Worm (Caenorhabditis elegans) whole organism, L4 larva: ENCODE data around the gene T10G3.1.

ENCODE experiments used
- T20F7.1 ChIP-seq: fragments of 200-800 bp; sonication (Bioruptor generic); optimal IDR thresholded peaks from 2 replicates; lab custom pipeline; 2018; ENCODE audit warnings: mild to moderate bottlenecking, missing genetic modification characterization, missing compliant biosample characterization
- T26A8.4 ChIP-seq: fragments of 200-800 bp; sonication (Bioruptor generic); IDR thresholded peaks from 2 replicates; pipeline ENCODE4 v1.3.6; 2022; ENCODE audit warnings: missing genetic modification characterization, missing compliant biosample characterization
- Y48G9A.11 ChIP-seq: fragments of 200-800 bp; sonication (Bioruptor generic); IDR thresholded peaks from 2 replicates; pipeline ENCODE4 v1.3.6; 2022; ENCODE audit warnings: missing genetic modification reagents, missing genetic modification characterization, missing compliant biosample characterization
- Y5F2A.4 ChIP-seq: fragments of 200-800 bp; sonication (Bioruptor generic); optimal IDR thresholded peaks from 2 replicates; lab custom pipeline; 2018; ENCODE audit warnings: mild to moderate bottlenecking, missing genetic modification characterization, missing compliant biosample characterization
- ceh-28 ChIP-seq: fragments of 150-350 bp; optimal IDR thresholded peaks from 2 replicates; lab custom pipeline; 2014; ENCODE audit warnings: missing biosample characterization, missing genetic modification reagents, missing genetic modification characterization
- cey-2 ChIP-seq: sonication (generic microtip); optimal IDR thresholded peaks from 3 replicates; lab custom pipeline; 2017; ENCODE audit warnings: missing genetic modification characterization, mild to moderate bottlenecking, missing compliant biosample characterization, antibody characterized with exemption, borderline replicate concordance; ENCODE audit not compliant: insufficient read depth
- ctbp-1 ChIP-seq: fragments of 200-800 bp; sonication (Bioruptor generic); IDR thresholded peaks from 2 replicates; pipeline ENCODE4 v1.3.6; 2022; ENCODE audit warnings: missing genetic modification reagents, missing genetic modification characterization, missing compliant biosample characterization
- daf-16 ChIP-seq, 3 experiments: sonication (generic microtip); optimal IDR thresholded peaks; 2 replicates each; lab custom pipeline; 2016 to 2017; ENCODE audit warnings: missing genetic modification characterization in 3 of 3, missing genetic modification reagents in 3 of 3, mild to moderate bottlenecking in 2 of 3, missing compliant biosample characterization in 2 of 3, missing biosample characterization in 1 of 3, moderate library complexity in 1 of 3
- daf-8 ChIP-seq: fragments of 200-800 bp; sonication (Bioruptor generic); IDR thresholded peaks from 2 replicates; pipeline ENCODE4 v1.3.6; 2022; ENCODE audit warnings: missing genetic modification characterization, missing compliant biosample characterization
- dpl-1 ChIP-seq: fragments of 150-350 bp; optimal IDR thresholded peaks from 2 replicates; lab custom pipeline; 2014; ENCODE audit warnings: missing biosample characterization, missing genetic modification reagents, missing genetic modification characterization
- duxl-1 ChIP-seq: sonication (generic microtip); optimal IDR thresholded peaks from 2 replicates; lab custom pipeline; 2016; ENCODE audit warnings: mild to moderate bottlenecking, missing genetic modification characterization, moderate library complexity, missing compliant biosample characterization; ENCODE audit not compliant: poor library complexity
- dve-1 ChIP-seq: sonication (generic microtip); optimal IDR thresholded peaks from 2 replicates; lab custom pipeline; 2017; ENCODE audit warnings: antibody characterized with exemption, mild to moderate bottlenecking, missing genetic modification characterization, missing compliant biosample characterization; ENCODE audit not compliant: insufficient read depth
- egl-27 ChIP-seq: sonication (generic microtip); optimal IDR thresholded peaks from 3 replicates; lab custom pipeline; 2017; ENCODE audit warnings: missing biosample characterization, missing genetic modification reagents, missing genetic modification characterization
- egl-43 ChIP-seq: fragments of 200-800 bp; sonication (Bioruptor generic); IDR thresholded peaks from 2 replicates; pipeline ENCODE4 v1.3.6; 2022; ENCODE audit warnings: missing genetic modification reagents, missing genetic modification characterization, missing compliant biosample characterization
- fos-1 ChIP-seq: fragments of 150-350 bp; optimal IDR thresholded peaks from 2 replicates; lab custom pipeline; 2014; ENCODE audit warnings: missing biosample characterization, missing genetic modification characterization
- jun-1 ChIP-seq: fragments of 150-350 bp; optimal IDR thresholded peaks from 2 replicates; lab custom pipeline; 2014; ENCODE audit warnings: missing biosample characterization, missing genetic modification reagents, missing genetic modification characterization
- lin-13 ChIP-seq: fragments of 150-350 bp; optimal IDR thresholded peaks from 2 replicates; lab custom pipeline; 2014; ENCODE audit warnings: missing biosample characterization, missing genetic modification reagents, missing genetic modification characterization
- madf-5 ChIP-seq, 2 experiments: fragments of 200-800 bp; sonication (Bioruptor generic); IDR thresholded peaks; 2 replicates each; pipeline ENCODE4 v1.3.6; 2022; ENCODE audit warnings: missing compliant biosample characterization in 2 of 2, missing genetic modification characterization in 2 of 2
- madf-9 ChIP-seq: fragments of 200-800 bp; sonication (Bioruptor generic); conservative IDR thresholded peaks from 2 replicates; pipeline ENCODE4 v1.3.6; 2022; ENCODE audit warnings: missing genetic modification reagents, missing genetic modification characterization, missing compliant biosample characterization
- mdt-29 ChIP-seq: fragments of 200-800 bp; sonication (Bioruptor generic); IDR thresholded peaks from 2 replicates; pipeline ENCODE4 v1.3.6; 2022; ENCODE audit warnings: missing genetic modification reagents, missing genetic modification characterization, missing compliant biosample characterization
- mes-2 ChIP-seq: sonication (generic microtip); optimal IDR thresholded peaks from 2 replicates; lab custom pipeline; 2016; ENCODE audit warnings: missing genotype, mild to moderate bottlenecking, missing genetic modification characterization, missing compliant biosample characterization; ENCODE audit not compliant: poor library complexity, severe bottlenecking
- mxl-2 ChIP-seq: fragments of 200-800 bp; sonication (Bioruptor generic); conservative IDR thresholded peaks from 2 replicates; pipeline ENCODE4 v1.3.6; 2022; ENCODE audit warnings: missing genetic modification reagents, missing genetic modification characterization, missing compliant biosample characterization
- nhr-10 ChIP-seq: fragments of 150-350 bp; optimal IDR thresholded peaks from 2 replicates; lab custom pipeline; 2014; ENCODE audit warnings: missing biosample characterization, missing genetic modification characterization
- nhr-102 ChIP-seq: sonication (generic microtip); optimal IDR thresholded peaks from 2 replicates; lab custom pipeline; 2016; ENCODE audit warnings: mild to moderate bottlenecking, missing genetic modification characterization, moderate library complexity, missing compliant biosample characterization
- nhr-11 ChIP-seq: fragments of 150-350 bp; optimal IDR thresholded peaks from 2 replicates; lab custom pipeline; 2014; ENCODE audit warnings: missing biosample characterization, missing genetic modification characterization
- nhr-111 ChIP-seq: fragments of 200-800 bp; sonication (Bioruptor generic); optimal IDR thresholded peaks from 2 replicates; lab custom pipeline; 2018; ENCODE audit warnings: mild to moderate bottlenecking, missing genetic modification characterization, missing compliant biosample characterization
- nhr-28 ChIP-seq: fragments of 150-350 bp; optimal IDR thresholded peaks from 2 replicates; lab custom pipeline; 2014; ENCODE audit warnings: missing biosample characterization, missing genetic modification characterization
- nhr-41 ChIP-seq: fragments of 200-800 bp; sonication (Bioruptor generic); IDR thresholded peaks from 2 replicates; pipeline ENCODE4 v1.3.6; 2022; ENCODE audit warnings: missing genetic modification reagents, missing genetic modification characterization, missing compliant biosample characterization
- nhr-42 ChIP-seq: fragments of 200-800 bp; sonication (Bioruptor generic); IDR thresholded peaks from 2 replicates; pipeline ENCODE4 v1.3.6; 2022; ENCODE audit warnings: missing genetic modification characterization, missing compliant biosample characterization
- nhr-48 ChIP-seq: sonication (generic microtip); optimal IDR thresholded peaks from 2 replicates; lab custom pipeline; 2016; ENCODE audit warnings: mild to moderate bottlenecking, missing genetic modification characterization, missing compliant biosample characterization
- nhr-6 ChIP-seq: fragments of 150-350 bp; optimal IDR thresholded peaks from 2 replicates; lab custom pipeline; 2014; ENCODE audit warnings: missing biosample characterization, missing genetic modification characterization
- nhr-76 ChIP-seq: fragments of 150-350 bp; optimal IDR thresholded peaks from 2 replicates; lab custom pipeline; 2014; ENCODE audit warnings: missing biosample characterization, missing genetic modification characterization
- pqm-1 ChIP-seq: sonication (generic microtip); optimal IDR thresholded peaks from 2 replicates; lab custom pipeline; 2017; ENCODE audit warnings: missing biosample characterization, missing genetic modification characterization
- skn-1 ChIP-seq: fragments of 150-350 bp; optimal IDR thresholded peaks from 2 replicates; lab custom pipeline; 2014; ENCODE audit warnings: missing biosample characterization, missing genetic modification characterization
- snpc-4 ChIP-seq: fragments of 150-350 bp; optimal IDR thresholded peaks from 2 replicates; lab custom pipeline; 2014; ENCODE audit warnings: missing biosample characterization, missing genetic modification characterization
- unc-130 ChIP-seq: sonication (generic microtip); optimal IDR thresholded peaks from 2 replicates; lab custom pipeline; 2016; ENCODE audit warnings: missing genetic modification reagents, missing genetic modification characterization, missing compliant biosample characterization
- unc-62 ChIP-seq, 3 experiments: fragments of 150-350 bp in 1 of 3; sonication (generic microtip); optimal IDR thresholded peaks in 2 of 3; peaks in 1 of 3; 1 replicate in 1 of 3; 2 replicates in 2 of 3; lab custom pipeline; 2014 to 2017; ENCODE audit warnings: missing biosample characterization in 3 of 3, missing genetic modification characterization in 3 of 3, missing genetic modification reagents in 3 of 3, missing genotype in 1 of 3
- vab-7 ChIP-seq: fragments of 200-800 bp; sonication (Bioruptor generic); IDR thresholded peaks from 2 replicates; pipeline ENCODE4 v1.3.6; 2022; ENCODE audit warnings: missing genetic modification reagents, missing genetic modification characterization, missing compliant biosample characterization
- zfp-2 ChIP-seq: sonication (generic microtip); optimal IDR thresholded peaks from 2 replicates; lab custom pipeline; 2016; ENCODE audit warnings: mild to moderate bottlenecking, missing genetic modification characterization, missing compliant biosample characterization
- zip-11 ChIP-seq: fragments of 200-800 bp; sonication (Bioruptor generic); IDR thresholded peaks from 2 replicates; pipeline ENCODE4 v1.3.6; 2022; ENCODE audit warnings: missing genetic modification characterization, missing compliant biosample characterization
- zip-2 ChIP-seq: fragments of 150-350 bp; optimal IDR thresholded peaks from 2 replicates; lab custom pipeline; 2014; ENCODE audit warnings: missing biosample characterization, missing genetic modification characterization
- ztf-7 ChIP-seq: fragments of 150-350 bp; optimal IDR thresholded peaks from 2 replicates; lab custom pipeline; 2014; ENCODE audit warnings: missing biosample characterization, missing genetic modification characterization

T10G3.1 gene

ce11 chrV:13445229-13445949, 28.1 kb downstream of the T10G3.1 start, which contains the start of gene Y2H9A.4:
Y2H9A.4 (plus strand) TSS chrV:13445899.
- TF ChIP-seq dpl-1 (no peak), Y5F2A.4 (no peak), snpc-4 (tag; lab: Kevin White, UChicago) (no peak), mxl-2 (GFP tag; lab: Robert Waterston, UW) (no peak), madf-9 (GFP tag; lab: Robert Waterston, UW) (no peak), daf-8 (GFP tag; lab: Robert Waterston, UW) (no peak), egl-27 (tag; lab: Kevin White, UChicago) (no peak), zip-2 (no peak), nhr-48 (tag; lab: Kevin White, UChicago) (no peak), nhr-28 (tag; lab: Kevin White, UChicago) (peak; percentile 84), T26A8.4 (no peak), vab-7 (GFP tag; lab: Robert Waterston, UW) (no peak), skn-1 (tag; lab: Kevin White, UChicago) (no peak), unc-62 (GFP tag; optimal IDR thresholded peaks at IDR 0.05 in 1 of 2; lab: Kevin White, UChicago) (peak in 1 of 2 experiments; percentile 94), unc-62 (tag; optimal IDR thresholded peaks at IDR 0.05; lab: Kevin White, UChicago) (no peak), mes-2 (tag; lab: Kevin White, UChicago) (no peak), madf-5 (GFP tag; IDR thresholded peaks at IDR 0.05; lab: Robert Waterston, UW) (no peak), nhr-102 (no peak), lin-13 (GFP tag; lab: Kevin White, UChicago) (no peak), unc-130 (GFP tag; lab: Kevin White, UChicago) (no peak), jun-1 (no peak), Y48G9A.11 (GFP tag; lab: Robert Waterston, UW) (no peak), nhr-10 (tag; lab: Kevin White, UChicago) (no peak), ztf-7 (tag; lab: Kevin White, UChicago) (no peak), nhr-11 (tag; lab: Kevin White, UChicago) (no peak), duxl-1 (no peak), fos-1 (tag; lab: Kevin White, UChicago) (no peak), dve-1 (tag; lab: Kevin White, UChicago) (peak; percentile 36), nhr-6 (tag; lab: Kevin White, UChicago) (peak; percentile 29), daf-16 (GFP tag; optimal IDR thresholded peaks at IDR 0.05; lab: Kevin White, UChicago) (no peak), daf-16 (tag; optimal IDR thresholded peaks at IDR 0.05; lab: Kevin White, UChicago) (peak; percentile 93), cey-2 (tag; lab: Kevin White, UChicago) (no peak), mdt-29 (GFP tag; lab: Robert Waterston, UW) (no peak), nhr-76 (no peak), ctbp-1 (no peak), nhr-42 (no peak), nhr-111 (GFP tag; lab: Kevin White, UChicago) (no peak), pqm-1 (tag; lab: Kevin White, UChicago) (peak; percentile 37), zip-11 (GFP tag; lab: Robert Waterston, UW) (no peak), zfp-2 (tag; lab: Kevin White, UChicago) (no peak), egl-43 (GFP tag; lab: Robert Waterston, UW) (no peak), T20F7.1 (GFP tag; lab: Kevin White, UChicago) (no peak), nhr-41 (GFP tag; lab: Robert Waterston, UW) (no peak), ceh-28 (no peak)
